Fruit fly (Drosophila melanogaster) whole organism, embryonic: Measurements from ENCODE around the gene yellow-e3.
A peak's percentile ranks its signal among the peaks of the same experiment; 100 is the strongest.

Experiments used
- Asciz ChIP-seq: fragments of 200-800 bp; sonication (Bioruptor generic); optimal IDR thresholded peaks from 2 replicates; lab custom pipeline; 2017; ENCODE audit warnings: missing biosample characterization, mild to moderate bottlenecking, missing genetic modification characterization, missing genetic modification reagents
- BtbVII ChIP-seq: fragments of 200-800 bp; sonication (Bioruptor generic); optimal IDR thresholded peaks from 3 replicates; lab custom pipeline; 2017; ENCODE audit warnings: missing biosample characterization, mild to moderate bottlenecking, missing genetic modification characterization
- CG10147 ChIP-seq: fragments of 200-800 bp; sonication (Bioruptor generic); optimal IDR thresholded peaks from 2 replicates; lab custom pipeline; 2019; ENCODE audit warnings: missing biosample characterization, mild to moderate bottlenecking, missing genetic modification characterization, moderate library complexity
- CG10209 ChIP-seq: fragments of 200-800 bp; sonication (Bioruptor generic); optimal IDR thresholded peaks from 3 replicates; lab custom pipeline; 2017; ENCODE audit warnings: missing biosample characterization, mild to moderate bottlenecking, missing genetic modification characterization, missing genetic modification reagents
- CG1024 ChIP-seq: fragments of 200-800 bp; sonication (Bioruptor generic); IDR thresholded peaks from 2 replicates; pipeline ENCODE4 v1.3.6; 2022; ENCODE audit warnings: missing biosample characterization, missing genetic modification characterization
- CG10267 ChIP-seq: fragments of 200-800 bp; sonication (Bioruptor generic); optimal IDR thresholded peaks from 2 replicates; lab custom pipeline; 2018; ENCODE audit warnings: missing biosample characterization, mild to moderate bottlenecking, missing genetic modification characterization, moderate library complexity
- CG10321 ChIP-seq: fragments of 200-800 bp; sonication (Bioruptor generic); IDR thresholded peaks from 2 replicates; pipeline ENCODE4 v1.3.6; 2022; ENCODE audit warnings: missing biosample characterization, missing genetic modification characterization
- CG11504 ChIP-seq: fragments of 200-800 bp; sonication (Bioruptor generic); optimal IDR thresholded peaks from 3 replicates; lab custom pipeline; 2019; ENCODE audit warnings: missing biosample characterization, mild to moderate bottlenecking, missing genetic modification characterization, moderate library complexity
- CG13894 ChIP-seq: fragments of 200-800 bp; sonication (Bioruptor generic); optimal IDR thresholded peaks from 3 replicates; lab custom pipeline; 2018; ENCODE audit warnings: missing biosample characterization, mild to moderate bottlenecking, missing genetic modification characterization, moderate library complexity
- CG15011 ChIP-seq: fragments of 200-800 bp; sonication (Bioruptor generic); optimal IDR thresholded peaks from 3 replicates; lab custom pipeline; 2018; ENCODE audit warnings: missing biosample characterization, mild to moderate bottlenecking, missing genetic modification characterization
- CG17385 ChIP-seq: fragments of 200-800 bp; sonication (Bioruptor generic); optimal IDR thresholded peaks from 3 replicates; lab custom pipeline; 2018; ENCODE audit warnings: missing biosample characterization, mild to moderate bottlenecking, missing genetic modification characterization
- CG17568 ChIP-seq: fragments of 200-800 bp; sonication (Bioruptor generic); optimal IDR thresholded peaks from 2 replicates; lab custom pipeline; 2018; ENCODE audit warnings: missing biosample characterization, mild to moderate bottlenecking, missing genetic modification characterization, moderate library complexity
- CG18476 ChIP-seq: fragments of 200-800 bp; sonication (Bioruptor generic); optimal IDR thresholded peaks from 2 replicates; lab custom pipeline; 2016; ENCODE audit warnings: missing biosample characterization, mild to moderate bottlenecking, missing genetic modification characterization
- CG18764 ChIP-seq: fragments of 200-800 bp; sonication (Bioruptor generic); optimal IDR thresholded peaks from 3 replicates; lab custom pipeline; 2016; ENCODE audit warnings: missing biosample characterization, missing genetic modification characterization
- CG2116 ChIP-seq: fragments of 200-800 bp; sonication (Bioruptor generic); optimal IDR thresholded peaks from 3 replicates; lab custom pipeline; 2018; ENCODE audit warnings: missing biosample characterization, mild to moderate bottlenecking, missing genetic modification characterization
- CG31388 ChIP-seq: fragments of 200-800 bp; sonication (Bioruptor generic); optimal IDR thresholded peaks from 2 replicates; lab custom pipeline; 2016; ENCODE audit warnings: missing biosample characterization, missing genetic modification characterization
- CG32767 ChIP-seq: fragments of 200-800 bp; sonication (Bioruptor generic); IDR thresholded peaks from 2 replicates; pipeline ENCODE4 v1.3.6; 2022; ENCODE audit warnings: missing biosample characterization, missing genetic modification characterization
- CG4282 ChIP-seq: fragments of 200-800 bp; sonication (Bioruptor generic); optimal IDR thresholded peaks from 2 replicates; lab custom pipeline; 2016; ENCODE audit warnings: missing biosample characterization, missing genetic modification characterization
- CG4820 ChIP-seq: fragments of 200-800 bp; sonication (Bioruptor generic); optimal IDR thresholded peaks from 3 replicates; lab custom pipeline; 2016; ENCODE audit warnings: missing biosample characterization, missing genetic modification characterization
- CG5180 ChIP-seq: fragments of 200-800 bp; sonication (Bioruptor generic); optimal IDR thresholded peaks from 3 replicates; lab custom pipeline; 2017; ENCODE audit warnings: missing biosample characterization, missing genetic modification characterization, mild to moderate bottlenecking, moderate library complexity, missing genetic modification reagents
- CG6765 ChIP-seq: fragments of 200-800 bp; sonication (Bioruptor generic); optimal IDR thresholded peaks from 3 replicates; lab custom pipeline; 2017; ENCODE audit warnings: missing biosample characterization, mild to moderate bottlenecking, missing genetic modification characterization
- CG6813 ChIP-seq: fragments of 200-800 bp; sonication (Bioruptor generic); optimal IDR thresholded peaks from 2 replicates; lab custom pipeline; 2017; ENCODE audit warnings: missing biosample characterization, missing genetic modification characterization, mild to moderate bottlenecking, moderate library complexity, missing genetic modification reagents
- CG8281 ChIP-seq: fragments of 200-800 bp; sonication (Bioruptor generic); optimal IDR thresholded peaks from 2 replicates; lab custom pipeline; 2018; ENCODE audit warnings: missing biosample characterization, mild to moderate bottlenecking, missing genetic modification characterization, moderate library complexity
- CG8290 ChIP-seq, 3 experiments: fragments of 200-800 bp; sonication (Bioruptor generic); optimal IDR thresholded peaks; 2 replicates each; lab custom pipeline; 2016 to 2019; ENCODE audit warnings: missing biosample characterization in 3 of 3, missing genetic modification characterization in 3 of 3, mild to moderate bottlenecking in 2 of 3, moderate library complexity in 1 of 3
- Ets65A ChIP-seq: fragments of 200-800 bp; sonication (Bioruptor generic); peaks from one replicate; lab custom pipeline; 2016; ENCODE audit warnings: missing biosample characterization, missing genetic modification characterization
- HLH3B ChIP-seq: fragments of 200-800 bp; sonication (Bioruptor generic); IDR thresholded peaks from 2 replicates; pipeline ENCODE4 v1.3.6; 2022; ENCODE audit warnings: missing biosample characterization, missing genetic modification characterization
- Hsf ChIP-seq: fragments of 200-800 bp; sonication (Bioruptor generic); optimal IDR thresholded peaks from 3 replicates; lab custom pipeline; 2016; ENCODE audit warnings: missing biosample characterization, missing genetic modification characterization
- NC2β ChIP-seq: fragments of 200-800 bp; sonication (Bioruptor generic); optimal IDR thresholded peaks from 2 replicates; lab custom pipeline; 2016; ENCODE audit warnings: missing biosample characterization, missing genetic modification characterization
- NK7.1 ChIP-seq: fragments of 200-800 bp; sonication (Bioruptor generic); optimal IDR thresholded peaks from 3 replicates; lab custom pipeline; 2016; ENCODE audit warnings: missing biosample characterization, missing genetic modification characterization
- Rfx ChIP-seq: fragments of 200-800 bp; sonication (Bioruptor generic); IDR thresholded peaks from 2 replicates; pipeline ENCODE4 v1.3.6; 2022; ENCODE audit warnings: missing biosample characterization, missing genetic modification characterization
- Sry-δ ChIP-seq: fragments of 200-800 bp; sonication (Bioruptor generic); optimal IDR thresholded peaks from 2 replicates; lab custom pipeline; 2016; ENCODE audit warnings: missing biosample characterization, missing genetic modification characterization
- al ChIP-seq: fragments of 200-800 bp; sonication (Bioruptor generic); IDR thresholded peaks from 2 replicates; pipeline ENCODE4 v1.3.6; 2022; ENCODE audit warnings: missing biosample characterization, missing genetic modification characterization
- ems ChIP-seq: fragments of 200-800 bp; sonication (Bioruptor generic); optimal IDR thresholded peaks from 3 replicates; lab custom pipeline; 2016; ENCODE audit warnings: missing biosample characterization, missing genetic modification characterization
- exex ChIP-seq: fragments of 200-800 bp; sonication (Bioruptor generic); optimal IDR thresholded peaks from 4 replicates; lab custom pipeline; 2018; ENCODE audit warnings: missing biosample characterization, mild to moderate bottlenecking, missing genetic modification characterization, moderate library complexity
- fu2 ChIP-seq: fragments of 200-800 bp; sonication (Bioruptor generic); optimal IDR thresholded peaks from 2 replicates; lab custom pipeline; 2016; ENCODE audit warnings: missing biosample characterization, missing genetic modification characterization
- ken ChIP-seq: fragments of 200-800 bp; sonication (Bioruptor generic); IDR thresholded peaks from 3 replicates; pipeline ENCODE4 v1.3.6; 2022; ENCODE audit warnings: missing biosample characterization, missing genetic modification characterization
- lab ChIP-seq: fragments of 200-800 bp; sonication (Bioruptor generic); optimal IDR thresholded peaks from 3 replicates; lab custom pipeline; 2017; ENCODE audit warnings: missing biosample characterization, missing genetic modification characterization, mild to moderate bottlenecking, moderate library complexity, missing genetic modification reagents
- lov ChIP-seq, 2 experiments: fragments of 200-800 bp in 1 of 2; fragments of >200 bp in 1 of 2; sonication (Bioruptor generic) in 1 of 2; IDR thresholded peaks in 1 of 2; optimal IDR thresholded peaks in 1 of 2; 2 replicates in 1 of 2; 3 replicates in 1 of 2; pipeline versions ENCODE4 v1.3.6 to Lab custom; 2017 to 2022; ENCODE audit warnings: missing biosample characterization in 1 of 2, missing genetic modification characterization in 1 of 2
- maf-S ChIP-seq: fragments of 200-800 bp; sonication (Bioruptor generic); optimal IDR thresholded peaks from 2 replicates; lab custom pipeline; 2016; ENCODE audit warnings: missing biosample characterization, missing genetic modification characterization
- nom ChIP-seq: fragments of 200-800 bp; sonication (Bioruptor generic); optimal IDR thresholded peaks from 2 replicates; lab custom pipeline; 2017; ENCODE audit warnings: missing biosample characterization, missing genetic modification characterization, mild to moderate bottlenecking, moderate library complexity, missing genetic modification reagents
- sens-2 ChIP-seq: fragments of 200-800 bp; sonication (Bioruptor generic); IDR thresholded peaks from 2 replicates; pipeline ENCODE4 v1.3.6; 2022; ENCODE audit warnings: missing biosample characterization, missing genetic modification characterization
- sisA ChIP-seq: fragments of 200-800 bp; sonication (Bioruptor generic); IDR thresholded peaks from 2 replicates; pipeline ENCODE4 v1.3.6; 2022; ENCODE audit warnings: missing biosample characterization, missing genetic modification characterization
- slou ChIP-seq: fragments of 200-800 bp; sonication (Bioruptor generic); optimal IDR thresholded peaks from 3 replicates; lab custom pipeline; 2016; ENCODE audit warnings: missing biosample characterization, missing genetic modification characterization
- trh ChIP-seq: fragments of 200-800 bp; sonication (Bioruptor generic); optimal IDR thresholded peaks from 2 replicates; lab custom pipeline; 2016; ENCODE audit warnings: missing biosample characterization, missing genetic modification characterization
- ttk ChIP-seq: fragments of 200-800 bp; sonication (Bioruptor generic); IDR thresholded peaks from 2 replicates; pipeline ENCODE4 v2.1.2; 2022; ENCODE audit warnings: missing biosample characterization, missing genetic modification characterization
- unpg ChIP-seq: fragments of 200-800 bp; sonication (Bioruptor generic); optimal IDR thresholded peaks from 3 replicates; lab custom pipeline; 2018; ENCODE audit warnings: missing biosample characterization, mild to moderate bottlenecking, missing genetic modification characterization, moderate library complexity
- zfh2 ChIP-seq: fragments of 200-800 bp; sonication (Bioruptor generic); optimal IDR thresholded peaks from 2 replicates; lab custom pipeline; 2016; ENCODE audit warnings: missing biosample characterization, missing genetic modification characterization

yellow-e3 gene

dm6 chr3R:13366561-13367518, 37.8 kb downstream of the yellow-e3 start, which contains the start of gene Elp6 (continued):
- no peak for TF ChIP-seq lov (optimal IDR thresholded peaks at IDR 0.05; lab: Kevin White, UChicago)
- TF ChIP-seq lov (GFP tag; IDR thresholded peaks at IDR 0.05; lab: Robert Waterston, UW) = no peak
- TF ChIP-seq CG18764 (GFP tag; lab: Kevin White, UChicago) = peak; percentile 47
- peak; percentile 3 for TF ChIP-seq slou (GFP tag; lab: Kevin White, UChicago)
- TF ChIP-seq CG11504 = peak; percentile 82
- peak; percentile 38 for TF ChIP-seq CG17568 (GFP tag; lab: Kevin White, UChicago)
- peak; percentile 73 for TF ChIP-seq CG10209 (GFP tag; lab: Kevin White, UChicago)
- peak; percentile 41 for TF ChIP-seq Asciz (GFP tag; lab: Kevin White, UChicago)
- peak; percentile 4 for TF ChIP-seq NK7.1 (GFP tag; lab: Kevin White, UChicago)
- TF ChIP-seq CG10321 (GFP tag; lab: Robert Waterston, UW) = no peak
- peak; percentile 64 for TF ChIP-seq CG15011 (GFP tag; lab: Kevin White, UChicago)
- TF ChIP-seq CG2116 (GFP tag; lab: Kevin White, UChicago) = peak; percentile 19
- TF ChIP-seq maf-S (GFP tag; lab: Kevin White, UChicago) = peak; percentile 31
- peak; percentile 38 for TF ChIP-seq ems (GFP tag; lab: Kevin White, UChicago)
- TF ChIP-seq CG8281 (tag; lab: Kevin White, UChicago) = peak; percentile 42
- peak; percentile 33 for TF ChIP-seq exex (tag; lab: Kevin White, UChicago)
- TF ChIP-seq CG6765 = peak; percentile 69
- TF ChIP-seq HLH3B (GFP tag; lab: Robert Waterston, UW) = peak; percentile 66
- TF ChIP-seq CG5180 (GFP tag; lab: Kevin White, UChicago) = peak; percentile 42
- TF ChIP-seq nom (GFP tag; lab: Kevin White, UChicago) = no peak
- TF ChIP-seq CG18476 (GFP tag; lab: Kevin White, UChicago) = peak; percentile 75
- peak; percentile 72 for TF ChIP-seq lab (GFP tag; lab: Kevin White, UChicago)
- peak; percentile 51 for TF ChIP-seq ttk (GFP tag; lab: Robert Waterston, UW)
- peak; percentile 31 for TF ChIP-seq Sry-δ (GFP tag; lab: Kevin White, UChicago)
- peak; percentile 52; the same call in 1 of the 2 replicates for TF ChIP-seq CG32767 (GFP tag; lab: Robert Waterston, UW)
- peak; percentile 62 for TF ChIP-seq zfh2 (GFP tag; lab: Kevin White, UChicago)
- peak; percentile 52; the same call in 1 of the 2 replicates for TF ChIP-seq CG1024 (GFP tag; lab: Robert Waterston, UW)
- TF ChIP-seq CG10267 (tag; lab: Kevin White, UChicago) = peak; percentile 81
- peak; percentile 90 for TF ChIP-seq Ets65A
- TF ChIP-seq CG10147 (GFP tag; lab: Kevin White, UChicago) = peak; percentile 77
- TF ChIP-seq sisA (GFP tag; lab: Robert Waterston, UW) = peak; percentile 63; the same call in 1 of the 2 replicates
- TF ChIP-seq CG6813 = peak; percentile 14
- no peak for TF ChIP-seq CG4282 (GFP tag; lab: Kevin White, UChicago)
- peak; percentile 41 for TF ChIP-seq BtbVII (GFP tag; lab: Kevin White, UChicago)
- TF ChIP-seq CG8290 (GFP tag; optimal IDR thresholded peaks at IDR 0.05; lab: Kevin White, UChicago) = no peak
- peak in 1 of 2 experiments; percentile 62 for TF ChIP-seq CG8290 (tag; optimal IDR thresholded peaks at IDR 0.05; lab: Kevin White, UChicago)
- TF ChIP-seq al (GFP tag; lab: Robert Waterston, UW) = peak; percentile 35; the same call in 1 of the 2 replicates
- peak; percentile 75 for TF ChIP-seq Hsf (GFP tag; lab: Kevin White, UChicago)
- peak; percentile 84 for TF ChIP-seq Rfx (GFP tag; lab: Robert Waterston, UW)
- TF ChIP-seq NC2β (GFP tag; lab: Kevin White, UChicago) = no peak
- peak; percentile 53 for TF ChIP-seq CG4820
- TF ChIP-seq ken (GFP tag; lab: Robert Waterston, UW) = 0 out of 3 replicates have a peak, but pooled peaks have one; percentile 20
- TF ChIP-seq fu2 (GFP tag; lab: Kevin White, UChicago) = peak; percentile 72
- peak; percentile 38 for TF ChIP-seq unpg (GFP tag; lab: Kevin White, UChicago)
- peak; percentile 33 for TF ChIP-seq trh (GFP tag; lab: Kevin White, UChicago)
- TF ChIP-seq sens-2 (GFP tag; lab: Robert Waterston, UW) = no peak
- TF ChIP-seq CG13894 = peak; percentile 32
- TF ChIP-seq CG17385 (GFP tag; lab: Kevin White, UChicago) = peak; percentile 57
- TF ChIP-seq CG31388 = peak; percentile 3
